Worm (Caenorhabditis elegans) whole organism, dauer: ENCODE results near the gene rab-28.
"Not testable (repeated sequence)": the region's sequence is repeated elsewhere in the genome, so short reads cannot be mapped to it uniquely, and the experiment has no call there.

Experiments
- unc-62 ChIP-seq: sonication (generic microtip); optimal IDR thresholded peaks from 2 replicates; lab custom pipeline; 2017; ENCODE audit warnings: missing biosample characterization, missing genetic modification reagents, missing genetic modification characterization

The rab-28 gene

ce11 chrIV:9256017-9256416, 12.2 kb upstream of the rab-28 start, which contains the start of gene Y11D7A.9:
TSS of gene Y11D7A.9 (minus strand) at chrIV:9256117.
- TF ChIP-seq unc-62: no peak

DNA sequence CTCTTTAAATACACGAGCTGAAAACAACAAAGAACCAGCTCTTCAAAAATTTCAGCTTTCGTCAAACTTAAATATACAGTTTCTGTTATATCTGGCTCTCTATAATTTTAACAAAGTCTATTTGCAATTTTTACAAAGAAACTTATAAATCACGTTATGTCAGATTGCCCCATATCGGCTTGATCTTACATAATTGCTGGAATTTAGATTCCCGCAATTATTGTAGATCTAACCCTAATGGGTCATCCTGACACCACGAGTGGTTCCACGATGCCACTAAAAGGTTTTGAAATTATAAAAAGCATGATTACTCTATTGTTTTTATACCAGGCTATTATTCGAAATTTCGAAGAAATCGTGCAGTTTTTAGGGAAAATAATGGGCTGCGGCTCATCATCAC, 7.3 kb upstream of the rab-28 start, which contains the start of gene Y11D7A.8:
Gene Y11D7A.8, plus strand, starts transcription at position 301 of the 400 bp plus-strand sequence.
- TF ChIP-seq unc-62: no peak

DNA sequence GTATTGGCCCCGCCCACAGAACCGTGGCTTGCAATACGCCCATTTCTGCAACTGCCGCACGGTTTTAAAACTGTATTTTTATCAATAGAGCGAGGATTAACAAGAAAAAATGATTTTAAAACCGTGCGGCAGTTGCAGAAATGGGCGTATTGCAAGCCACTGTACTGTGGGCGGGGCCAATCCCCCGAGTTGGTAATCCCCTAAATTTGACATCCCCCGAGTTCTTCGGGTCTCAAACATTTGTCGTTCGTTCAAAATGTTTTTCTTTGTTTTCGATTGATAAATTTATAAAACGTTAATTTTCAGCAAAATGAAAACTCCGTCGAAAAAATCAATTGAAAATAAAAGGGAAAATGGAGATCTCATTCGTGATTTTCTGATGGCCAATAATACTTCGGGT, 5.4 kb upstream of the rab-28 start, which contains the start of gene Y11D7A.7:
Gene Y11D7A.7, plus strand, starts transcription at position 301 of the 400 bp plus-strand sequence.
- not testable (repeated sequence) for TF ChIP-seq unc-62

ce11 chrIV:9245423-9245822, 1.6 kb upstream of the rab-28 start, which contains the start of gene Y11D7A.5:
TSS of gene Y11D7A.5 (minus strand) at chrIV:9245523.
- TF ChIP-seq unc-62: no peak

- TF ChIP-seq unc-62: no peak
These were observed 4.7 kb downstream of the rab-28 start for ce11 chrIV:9239151-9239550.

ce11 chrIV:9232421-9233141, 11.2 kb downstream of the rab-28 start, which contains the start of gene Y11D7A.3:
TSS of gene Y11D7A.3 (plus strand) at chrIV:9233091.
- no peak for TF ChIP-seq unc-62

DNA sequence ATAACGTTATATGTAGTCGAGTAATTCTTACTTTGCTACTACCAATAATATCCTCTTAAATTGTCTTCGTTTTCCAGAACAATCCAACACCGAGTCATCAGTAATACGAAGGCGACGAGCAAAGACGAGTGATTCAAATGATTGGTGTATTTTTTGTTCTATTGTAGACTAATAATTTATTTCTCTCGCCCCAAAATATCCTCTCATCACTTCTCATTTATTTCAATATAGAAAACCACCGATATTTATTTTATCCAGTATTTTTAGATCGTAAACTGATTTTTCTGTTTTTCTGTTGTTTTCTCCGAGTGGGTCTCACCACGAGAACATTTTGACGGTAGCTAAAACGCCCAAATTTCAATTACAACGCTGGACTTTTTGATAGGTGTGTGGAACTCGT, 16.2 kb downstream of the rab-28 start:
- TF ChIP-seq unc-62: no peak

- TF ChIP-seq unc-62: no peak
These were observed 19.0 kb downstream of the rab-28 start, which contains the start of gene C46C2.3 for ce11 chrIV:9224825-9225224. TSS of gene C46C2.3 (plus strand) at chrIV:9225125.

DNA sequence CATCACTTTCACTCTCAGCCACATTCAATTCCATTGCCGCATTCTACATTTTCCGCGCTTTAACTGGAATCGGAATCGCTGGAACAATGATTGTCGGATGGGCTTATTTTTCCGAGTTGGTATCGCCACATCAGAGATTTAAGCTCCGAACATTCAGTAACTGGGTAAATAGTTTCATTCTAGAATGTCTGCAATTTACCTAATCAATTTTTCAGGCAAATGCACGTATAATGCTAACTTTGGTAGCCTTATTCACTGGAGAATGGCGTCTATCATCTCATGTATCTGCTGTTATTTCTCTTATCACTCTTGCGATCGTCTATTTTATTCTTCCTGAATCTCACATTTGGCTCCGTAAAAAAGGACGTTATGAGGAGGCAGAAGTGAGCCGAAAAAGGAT, 25.4 kb downstream of the rab-28 start:
- TF ChIP-seq unc-62: no peak

- TF ChIP-seq unc-62: no peak
These were observed 26.4 kb downstream of the rab-28 start, which contains the start of gene C46C2.2 for ce11 chrIV:9217426-9217825. TSS of gene C46C2.2 (plus strand) at chrIV:9217726.

ce11 chrIV:9216956-9217355, 26.9 kb downstream of the rab-28 start:
- TF ChIP-seq unc-62: no peak

DNA sequence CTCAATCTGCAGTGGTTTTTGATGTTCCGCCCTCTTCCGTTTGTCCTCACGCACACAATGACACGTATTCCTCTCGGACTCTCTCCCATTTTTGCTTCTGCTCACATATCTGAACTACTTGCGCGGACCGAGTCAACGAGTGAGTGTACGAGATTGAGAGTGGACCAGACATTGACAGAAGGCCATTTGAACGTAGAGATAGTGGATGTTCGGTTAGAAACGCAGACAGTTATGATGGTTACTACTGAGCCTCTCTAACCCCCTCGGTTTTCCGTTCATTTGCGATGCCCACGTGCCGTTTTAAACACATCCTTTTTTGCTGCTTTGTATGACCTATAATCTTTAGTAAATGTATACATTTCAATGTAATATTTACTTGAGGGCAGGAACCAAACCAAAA, 27.4 kb downstream of the rab-28 start:
- TF ChIP-seq unc-62: no peak

DNA sequence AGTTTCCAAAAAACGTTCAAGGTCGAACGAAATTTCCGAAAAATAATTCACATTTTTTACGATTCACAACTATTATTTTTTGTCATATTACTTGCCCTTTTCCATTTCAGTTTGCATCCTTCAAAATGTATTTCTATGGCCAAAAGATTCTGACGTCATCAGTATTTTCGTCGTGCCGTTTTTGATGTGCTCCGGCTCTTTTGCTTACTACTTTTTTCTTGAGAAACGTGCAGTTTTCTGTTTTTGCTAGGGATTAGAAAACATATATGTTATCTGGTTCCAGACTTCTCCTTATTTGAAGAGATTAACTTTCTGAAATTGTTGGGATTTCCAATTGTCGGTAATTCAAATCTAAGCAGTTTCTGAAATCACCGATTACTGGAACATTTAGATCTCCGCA, 28.0 kb downstream of the rab-28 start:
- TF ChIP-seq unc-62: no peak

ce11 chrIV:9214823-9215222, 29.0 kb downstream of the rab-28 start:
- TF ChIP-seq unc-62: no peak

- no peak for TF ChIP-seq unc-62
These were observed 31.7 kb downstream of the rab-28 start, which contains the start of gene C46C2.6 for ce11 chrIV:9212121-9212520. TSS of gene C46C2.6 (plus strand) at chrIV:9212421.

ce11 chrIV:9210841-9211240, 33.0 kb downstream of the rab-28 start:
- no peak for TF ChIP-seq unc-62

- TF ChIP-seq unc-62: no peak
These were observed 43.9 kb downstream of the rab-28 start, which contains the start of gene wnk-1 for ce11 chrIV:9199939-9200202. TSS of gene wnk-1 (plus strand) at chrIV:9200103.

- no peak for TF ChIP-seq unc-62
These were observed 44.5 kb downstream of the rab-28 start for ce11 chrIV:9199148-9199938.
